Worm (Caenorhabditis elegans): ENCODE data around the gene flp-10.
A peak's percentile ranks its signal among the peaks of the same experiment; 100 is the strongest.

Gene flp-10

ce11 chrIV:7917881-7918280 is 49.2 kb downstream of the flp-10 start:
- TF ChIP-seq Y105C5A.15 (GFP tag; IDR thresholded peaks at IDR 0.05) (no peak), unc-62 (GFP tag; optimal IDR thresholded peaks at IDR 0.05 in 1 of 2) (peak in 1 of 2 experiments; percentile 83), unc-62 (tag; optimal IDR thresholded peaks at IDR 0.05) (no peak), aha-1 (tag) (peak; percentile 95)
